Fruit fly (Drosophila melanogaster) whole organism, prepupa: ENCODE data around the gene CG42789.
A peak's percentile ranks its signal among the peaks of the same experiment; 100 is the strongest.

Experiments used
- Blimp-1 ChIP-seq: fragments of 200-800 bp; sonication (Bioruptor generic); optimal IDR thresholded peaks from 3 replicates; lab custom pipeline; 2017; ENCODE audit warnings: missing biosample characterization, missing genetic modification characterization, mild to moderate bottlenecking, moderate library complexity, missing genetic modification reagents
- CG10631 ChIP-seq: fragments of 200-800 bp; sonication (Bioruptor generic); optimal IDR thresholded peaks from 2 replicates; lab custom pipeline; 2016; ENCODE audit warnings: missing biosample characterization, missing genetic modification characterization
- CG11294 ChIP-seq: fragments of 200-800 bp; sonication (Bioruptor generic); IDR thresholded peaks from 2 replicates; pipeline ENCODE4 v1.3.6; 2022; ENCODE audit warnings: missing biosample characterization, missing genetic modification characterization
- CG11762 ChIP-seq: fragments of 200-800 bp; sonication (Bioruptor generic); optimal IDR thresholded peaks from 3 replicates; lab custom pipeline; 2016; ENCODE audit warnings: missing biosample characterization, missing genetic modification characterization; ENCODE audit not compliant: insufficient read depth
- CG11902 ChIP-seq: fragments of 200-800 bp; sonication (Bioruptor generic); optimal IDR thresholded peaks from 3 replicates; lab custom pipeline; 2016; ENCODE audit warnings: missing biosample characterization, missing genetic modification characterization
- CG15336 ChIP-seq: fragments of 200-800 bp; sonication (Bioruptor generic); IDR thresholded peaks from 2 replicates; pipeline ENCODE4 v1.3.6; 2022; ENCODE audit warnings: missing biosample characterization, missing genetic modification characterization
- CG31627 ChIP-seq: fragments of 200-800 bp; sonication (Bioruptor generic); optimal IDR thresholded peaks from 3 replicates; lab custom pipeline; 2016; ENCODE audit warnings: missing biosample characterization, missing genetic modification characterization
- CG32006 ChIP-seq: fragments of 200-800 bp; sonication (Bioruptor generic); optimal IDR thresholded peaks from 3 replicates; lab custom pipeline; 2017; ENCODE audit warnings: missing biosample characterization, mild to moderate bottlenecking, missing genetic modification characterization
- CG34406 ChIP-seq: fragments of 200-800 bp; sonication (Bioruptor generic); optimal IDR thresholded peaks from 3 replicates; lab custom pipeline; 2016; ENCODE audit warnings: missing biosample characterization, missing genetic modification characterization
- CG3919 ChIP-seq: fragments of 200-800 bp; sonication (Bioruptor generic); optimal IDR thresholded peaks from 3 replicates; lab custom pipeline; 2016; ENCODE audit warnings: missing biosample characterization, missing genetic modification characterization
- CG4318 ChIP-seq: fragments of 200-800 bp; sonication (Bioruptor generic); optimal IDR thresholded peaks from 3 replicates; lab custom pipeline; 2017; ENCODE audit warnings: missing biosample characterization, mild to moderate bottlenecking, missing genetic modification characterization
- CG6163 ChIP-seq: fragments of 200-800 bp; sonication (Bioruptor generic); IDR thresholded peaks from 3 replicates; pipeline ENCODE4 v1.3.6; 2022; ENCODE audit warnings: missing biosample characterization, missing genetic modification characterization
- CG6808 ChIP-seq: fragments of 200-800 bp; sonication (Bioruptor generic); optimal IDR thresholded peaks from 3 replicates; lab custom pipeline; 2017; ENCODE audit warnings: missing biosample characterization, missing genetic modification characterization, mild to moderate bottlenecking, moderate library complexity, missing genetic modification reagents
- CG7368 ChIP-seq: fragments of 200-800 bp; sonication (Bioruptor generic); optimal IDR thresholded peaks from 3 replicates; lab custom pipeline; 2016; ENCODE audit warnings: missing biosample characterization, missing genetic modification characterization
- CG8319 ChIP-seq: fragments of 200-800 bp; sonication (Bioruptor generic); optimal IDR thresholded peaks from 3 replicates; lab custom pipeline; 2016; ENCODE audit warnings: missing biosample characterization, missing genetic modification characterization
- CG8632 ChIP-seq: fragments of 200-800 bp; sonication (Bioruptor generic); optimal IDR thresholded peaks from 3 replicates; lab custom pipeline; 2016; ENCODE audit warnings: missing biosample characterization, missing genetic modification characterization
- CG9139 ChIP-seq: fragments of 200-800 bp; sonication (Bioruptor generic); optimal IDR thresholded peaks from 3 replicates; lab custom pipeline; 2017; ENCODE audit warnings: missing biosample characterization, mild to moderate bottlenecking, missing genetic modification characterization
- Eip93F ChIP-seq: fragments of 200-800 bp; sonication (Bioruptor generic); optimal IDR thresholded peaks from 2 replicates; lab custom pipeline; 2016; ENCODE audit warnings: missing biosample characterization, mild to moderate bottlenecking, missing genetic modification characterization
- Ets21C ChIP-seq: fragments of 200-800 bp; sonication (Bioruptor generic); optimal IDR thresholded peaks from 3 replicates; lab custom pipeline; 2016; ENCODE audit warnings: missing biosample characterization, missing genetic modification characterization
- Gug ChIP-seq: fragments of 200-800 bp; sonication (Bioruptor generic); IDR thresholded peaks from 2 replicates; pipeline ENCODE4 v1.3.6; 2022; ENCODE audit warnings: missing biosample characterization, missing genetic modification characterization
- Hr38 ChIP-seq: sonication (Bioruptor generic); optimal IDR thresholded peaks from 2 replicates; lab custom pipeline; 2016; ENCODE audit warnings: missing biosample characterization, missing genetic modification characterization
- Hr39 ChIP-seq: fragments of 200-800 bp; sonication (Bioruptor generic); optimal IDR thresholded peaks from 2 replicates; lab custom pipeline; 2016; ENCODE audit warnings: missing biosample characterization, missing genetic modification characterization
- Hr4 ChIP-seq: fragments of 200-800 bp; sonication (Bioruptor generic); optimal IDR thresholded peaks from 3 replicates; lab custom pipeline; 2016; ENCODE audit warnings: missing biosample characterization, missing genetic modification characterization
- Lpt ChIP-seq: fragments of 200-800 bp; sonication (Bioruptor generic); optimal IDR thresholded peaks from 3 replicates; lab custom pipeline; 2016; ENCODE audit warnings: missing biosample characterization, missing genetic modification characterization
- Met ChIP-seq: fragments of 200-800 bp; sonication (Bioruptor generic); optimal IDR thresholded peaks from 3 replicates; lab custom pipeline; 2016; ENCODE audit warnings: missing biosample characterization, missing genetic modification characterization
- OdsH ChIP-seq: fragments of 200-800 bp; sonication (Bioruptor generic); optimal IDR thresholded peaks from 3 replicates; lab custom pipeline; 2016; ENCODE audit warnings: missing biosample characterization, missing genetic modification characterization
- Smox ChIP-seq: fragments of 200-800 bp; sonication (Bioruptor generic); optimal IDR thresholded peaks from 3 replicates; lab custom pipeline; 2016; ENCODE audit warnings: missing biosample characterization, missing genetic modification characterization
- Sox102F ChIP-seq: fragments of 200-800 bp; sonication (Bioruptor generic); optimal IDR thresholded peaks from 2 replicates; lab custom pipeline; 2016; ENCODE audit warnings: missing biosample characterization, mild to moderate bottlenecking, missing genetic modification characterization
- Sox14 ChIP-seq: fragments of 200-800 bp; sonication (Bioruptor generic); optimal IDR thresholded peaks from 3 replicates; lab custom pipeline; 2016; ENCODE audit warnings: missing biosample characterization, missing genetic modification characterization
- Sox15 ChIP-seq: fragments of 200-800 bp; sonication (Bioruptor generic); optimal IDR thresholded peaks from 3 replicates; lab custom pipeline; 2016; ENCODE audit warnings: missing biosample characterization, missing genetic modification characterization
- achi ChIP-seq: fragments of 200-800 bp; sonication (Bioruptor generic); optimal IDR thresholded peaks from 3 replicates; lab custom pipeline; 2016; ENCODE audit warnings: missing biosample characterization, missing genetic modification characterization
- acj6 ChIP-seq: fragments of 200-800 bp; sonication (Bioruptor generic); optimal IDR thresholded peaks from 3 replicates; lab custom pipeline; 2016; ENCODE audit warnings: missing biosample characterization, missing genetic modification characterization
- cyc ChIP-seq: fragments of 200-800 bp; sonication (Bioruptor generic); optimal IDR thresholded peaks from 3 replicates; lab custom pipeline; 2016; ENCODE audit warnings: missing biosample characterization, missing genetic modification characterization
- dac ChIP-seq: fragments of 200-800 bp; sonication (Bioruptor generic); optimal IDR thresholded peaks from 2 replicates; lab custom pipeline; 2017; ENCODE audit warnings: missing biosample characterization, mild to moderate bottlenecking, missing genetic modification characterization
- dsx ChIP-seq: fragments of 200-800 bp; optimal IDR thresholded peaks from 3 replicates; lab custom pipeline; 2019; ENCODE audit warnings: missing biosample characterization, mild to moderate bottlenecking, missing genetic modification characterization, moderate library complexity; ENCODE audit not compliant: poor library complexity, severe bottlenecking
- eg ChIP-seq: fragments of 200-800 bp; sonication (Bioruptor generic); IDR thresholded peaks from 3 replicates; pipeline ENCODE4 v1.3.6; 2022; ENCODE audit warnings: missing biosample characterization, missing genetic modification characterization
- esn ChIP-seq: fragments of 200-800 bp; sonication (Bioruptor generic); optimal IDR thresholded peaks from 2 replicates; lab custom pipeline; 2016; ENCODE audit warnings: missing biosample characterization, mild to moderate bottlenecking, missing genetic modification characterization, moderate library complexity
- fd59A ChIP-seq: fragments of 200-800 bp; sonication (Bioruptor generic); optimal IDR thresholded peaks from 2 replicates; lab custom pipeline; 2017; ENCODE audit warnings: missing biosample characterization, mild to moderate bottlenecking, missing genetic modification characterization, missing genetic modification reagents
- fd85E ChIP-seq: fragments of 200-800 bp; sonication (Bioruptor generic); optimal IDR thresholded peaks from 3 replicates; lab custom pipeline; 2016; ENCODE audit warnings: missing biosample characterization, missing genetic modification characterization
- net ChIP-seq: fragments of 200-800 bp; sonication (Bioruptor generic); optimal IDR thresholded peaks from 3 replicates; lab custom pipeline; 2016; ENCODE audit warnings: missing biosample characterization, missing genetic modification characterization
- salr ChIP-seq, 2 experiments: fragments of 200-800 bp; sonication (Bioruptor generic); optimal IDR thresholded peaks; 3 replicates each; lab custom pipeline; 2016 to 2018; ENCODE audit warnings: missing biosample characterization in 2 of 2, missing genetic modification characterization in 2 of 2, mild to moderate bottlenecking in 1 of 2
- ss ChIP-seq, 2 experiments: fragments of 200-800 bp; sonication (Bioruptor generic); optimal IDR thresholded peaks; 2 replicates in 1 of 2; 3 replicates in 1 of 2; lab custom pipeline; 2017 to 2018; ENCODE audit warnings: mild to moderate bottlenecking in 2 of 2, missing biosample characterization in 2 of 2, missing genetic modification characterization in 2 of 2, moderate library complexity in 1 of 2
- svp ChIP-seq: fragments of 200-800 bp; sonication (Bioruptor generic); peaks from one replicate; lab custom pipeline; 2016; ENCODE audit warnings: missing biosample characterization, missing genetic modification characterization
- topi ChIP-seq: fragments of 200-800 bp; sonication (Bioruptor generic); optimal IDR thresholded peaks from 3 replicates; lab custom pipeline; 2016; ENCODE audit warnings: missing biosample characterization, missing genetic modification characterization
- vri ChIP-seq: fragments of 200-800 bp; sonication (Bioruptor generic); optimal IDR thresholded peaks from 3 replicates; lab custom pipeline; 2016; ENCODE audit warnings: missing biosample characterization, mild to moderate bottlenecking, missing genetic modification characterization

The CG42789 gene

DNA sequence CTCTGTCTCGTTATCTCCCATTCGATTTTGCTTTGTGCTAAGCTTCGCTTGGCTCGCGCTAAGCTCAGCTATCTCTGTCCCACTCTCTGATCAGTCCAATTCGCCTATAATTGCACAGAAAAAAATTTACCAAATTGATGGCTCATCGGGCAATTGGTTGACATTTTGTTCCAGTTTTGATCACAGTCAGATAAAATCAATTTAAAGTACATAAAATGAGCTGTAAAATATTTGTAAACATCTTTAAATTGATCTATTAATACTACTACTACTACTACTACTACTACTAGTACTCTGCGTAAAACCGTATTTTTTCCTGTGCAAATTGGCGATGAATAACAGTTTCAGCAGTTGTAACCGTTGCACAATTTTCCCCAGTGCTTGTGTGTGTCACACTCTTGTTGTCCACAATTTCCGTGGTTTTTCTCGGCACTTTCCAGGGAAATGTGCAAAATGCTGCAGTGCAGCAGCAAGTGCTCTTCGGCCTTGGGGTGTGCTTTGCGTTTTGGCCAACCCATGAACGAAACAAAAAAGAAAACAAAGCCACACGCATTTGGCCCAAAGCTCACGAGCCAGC, 15.6 kb upstream of the CG42789 start (continued):
- no peak for TF ChIP-seq Hr38 (GFP tag; lab: Kevin White, UChicago)
- peak; percentile 58 for TF ChIP-seq CG7368
- no peak for TF ChIP-seq fd85E
- no peak for TF ChIP-seq Eip93F (GFP tag; lab: Kevin White, UChicago)
- TF ChIP-seq CG8632 (GFP tag; lab: Kevin White, UChicago) = peak; percentile 57
- TF ChIP-seq ss (GFP tag; optimal IDR thresholded peaks at IDR 0.05; lab: Kevin White, UChicago) = peak; percentile 15 to 64
- TF ChIP-seq salr (GFP tag; optimal IDR thresholded peaks at IDR 0.05; lab: Kevin White, UChicago) = peak; percentile 44 to 85
- peak; percentile 79 for TF ChIP-seq svp (GFP tag; lab: Kevin White, UChicago)
- peak; percentile 71 for TF ChIP-seq CG11294 (GFP tag; lab: Robert Waterston, UW)
- peak; percentile 24 for TF ChIP-seq esn
- peak; percentile 95 for TF ChIP-seq CG32006
- peak; percentile 93 for TF ChIP-seq Hr4 (GFP tag; lab: Kevin White, UChicago)
- peak; percentile 51; the same call in 2 of the 3 replicates for TF ChIP-seq CG6163
- TF ChIP-seq Sox15 (GFP tag; lab: Kevin White, UChicago) = peak; percentile 63
- peak; percentile 55 for TF ChIP-seq CG34406 (GFP tag; lab: Kevin White, UChicago)
- TF ChIP-seq CG15336 (GFP tag; lab: Robert Waterston, UW) = peak; percentile 87
- peak; percentile 84 for TF ChIP-seq Gug (GFP tag; lab: Robert Waterston, UW)
- peak; percentile 84 for TF ChIP-seq dac (GFP tag; lab: Kevin White, UChicago)
- TF ChIP-seq CG10631 (GFP tag; lab: Kevin White, UChicago) = peak; percentile 74
- peak; percentile 71 for TF ChIP-seq achi (GFP tag; lab: Kevin White, UChicago)
- TF ChIP-seq dsx (GFP tag; lab: Kevin White, UChicago) = peak; percentile 49
- peak; percentile 28 for TF ChIP-seq CG8319 (GFP tag; lab: Kevin White, UChicago)
- peak; percentile 90 for TF ChIP-seq CG4318 (GFP tag; lab: Kevin White, UChicago)

DNA sequence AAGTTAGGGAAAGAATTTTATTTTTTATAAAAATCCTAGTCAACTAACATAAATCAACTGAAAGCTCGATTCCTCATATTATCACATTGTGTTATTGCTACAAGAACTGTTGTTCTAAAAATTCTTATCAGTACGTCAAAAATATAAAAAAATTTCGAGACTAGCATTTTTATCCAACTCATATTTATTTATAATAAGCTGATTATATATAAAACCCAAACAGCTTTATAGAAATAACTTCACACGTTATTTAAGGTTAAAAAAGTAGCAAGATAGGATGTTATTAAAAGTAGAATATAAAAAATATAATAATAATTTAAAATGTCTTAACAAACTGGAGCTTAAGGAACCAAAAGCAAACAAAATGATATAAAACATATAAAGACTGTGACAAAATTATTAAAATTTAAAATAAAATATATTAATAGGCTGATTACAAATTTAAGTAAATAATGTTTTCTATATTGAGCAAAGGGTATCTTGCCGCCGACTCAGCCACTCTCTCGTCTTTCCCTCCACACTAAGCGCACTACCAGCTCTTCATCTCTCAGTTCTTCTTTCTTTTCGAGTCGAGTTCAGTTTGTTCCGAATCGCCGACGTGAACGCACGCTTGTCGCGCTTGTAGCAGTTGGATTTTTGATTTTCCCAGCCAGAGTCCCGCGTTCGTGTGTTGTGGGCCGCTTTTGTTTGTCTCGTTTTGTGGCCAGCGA, 14.6 kb upstream of the CG42789 start, which contains the start of gene Tl:
TSS of gene Tl (plus strand) at position 573 of the 710 bp plus-strand sequence.
- TF ChIP-seq vri (GFP tag; lab: Kevin White, UChicago) (no peak), Smox (GFP tag; lab: Kevin White, UChicago) (no peak), topi (GFP tag; lab: Kevin White, UChicago) (no peak), CG11762 (GFP tag; lab: Kevin White, UChicago) (no peak), CG3919 (GFP tag; lab: Kevin White, UChicago) (no peak), Sox15 (GFP tag; lab: Kevin White, UChicago) (peak; percentile 12), Hr39 (GFP tag; lab: Kevin White, UChicago) (no peak), Sox102F (GFP tag; lab: Kevin White, UChicago) (peak; percentile 33), Blimp-1 (GFP tag; lab: Kevin White, UChicago) (no peak), CG8319 (GFP tag; lab: Kevin White, UChicago) (no peak), OdsH (GFP tag; lab: Kevin White, UChicago) (no peak), achi (GFP tag; lab: Kevin White, UChicago) (no peak), dac (GFP tag; lab: Kevin White, UChicago) (no peak), CG6808 (GFP tag; lab: Kevin White, UChicago) (no peak), CG11902 (no peak), Hr4 (GFP tag; lab: Kevin White, UChicago) (peak; percentile 8), ss (GFP tag; optimal IDR thresholded peaks at IDR 0.05; lab: Kevin White, UChicago) (no peak), CG11294 (GFP tag; lab: Robert Waterston, UW) (no peak), esn (no peak), dsx (GFP tag; lab: Kevin White, UChicago) (peak; percentile 29), fd85E (no peak), Sox14 (GFP tag; lab: Kevin White, UChicago) (peak; percentile 2), CG9139 (GFP tag; lab: Kevin White, UChicago) (no peak), CG31627 (GFP tag; lab: Kevin White, UChicago) (no peak), Eip93F (GFP tag; lab: Kevin White, UChicago) (no peak), fd59A (GFP tag; lab: Kevin White, UChicago) (no peak), net (GFP tag; lab: Kevin White, UChicago) (no peak), acj6 (GFP tag; lab: Kevin White, UChicago) (no peak), CG32006 (peak; percentile 61), eg (GFP tag; lab: Robert Waterston, UW) (peak; percentile 68), Lpt (GFP tag; lab: Kevin White, UChicago) (no peak), Ets21C (GFP tag; lab: Kevin White, UChicago) (no peak), CG7368 (no peak), CG4318 (GFP tag; lab: Kevin White, UChicago) (no peak), Met (no peak), cyc (no peak), CG15336 (GFP tag; lab: Robert Waterston, UW) (no peak), CG6163 (peak; percentile 80), Hr38 (GFP tag; lab: Kevin White, UChicago) (no peak), salr (GFP tag; optimal IDR thresholded peaks at IDR 0.05; lab: Kevin White, UChicago) (peak; percentile 2 to 35)
